Worm (Caenorhabditis elegans) whole organism, midembryonic: ENCODE results near the gene F18E9.4.

ENCODE experiments used
- cog-1 ChIP-seq: sonication (generic microtip); optimal IDR thresholded peaks from 2 replicates; lab custom pipeline; 2016; ENCODE audit warnings: missing genetic modification characterization, missing compliant biosample characterization
- flt-1 ChIP-seq: fragments of 200-800 bp; sonication (Bioruptor generic); IDR thresholded peaks from 2 replicates; pipeline ENCODE4 v1.3.6; 2022; ENCODE audit warnings: missing genetic modification characterization, missing compliant biosample characterization
- klf-2 ChIP-seq: fragments of 200-800 bp; sonication (Bioruptor generic); conservative IDR thresholded peaks from 2 replicates; pipeline ENCODE4 v1.3.6; 2022; ENCODE audit warnings: missing genetic modification reagents, missing genetic modification characterization, missing compliant biosample characterization
- med-1 ChIP-seq: sonication (generic microtip); optimal IDR thresholded peaks from 2 replicates; lab custom pipeline; 2017; ENCODE audit warnings: missing genetic modification characterization, mild to moderate bottlenecking, missing compliant biosample characterization, antibody characterized with exemption, missing genetic modification reagents; ENCODE audit not compliant: insufficient read depth
- ref-1 ChIP-seq: fragments of 200-800 bp; sonication (Bioruptor generic); conservative IDR thresholded peaks from 2 replicates; pipeline ENCODE4 v1.3.6; 2022; ENCODE audit warnings: missing genetic modification reagents, missing genetic modification characterization, missing compliant biosample characterization
- tab-1 ChIP-seq: fragments of 200-800 bp; sonication (Bioruptor generic); IDR thresholded peaks from 2 replicates; pipeline ENCODE4 v1.3.6; 2022; ENCODE audit warnings: missing genetic modification characterization, missing compliant biosample characterization
- ztf-23 ChIP-seq: fragments of 200-800 bp; sonication (Bioruptor generic); IDR thresholded peaks from 2 replicates; pipeline ENCODE4 v1.3.6; 2022; ENCODE audit warnings: missing genetic modification reagents, missing genetic modification characterization, missing compliant biosample characterization
- ztf-29 ChIP-seq: fragments of 200-800 bp; sonication (Bioruptor generic); IDR thresholded peaks from 2 replicates; pipeline ENCODE4 v1.3.6; 2022; ENCODE audit warnings: missing genetic modification reagents, missing genetic modification characterization, missing compliant biosample characterization

ce11 chrX:8604160-8604559 lies 23.8 kb downstream of the F18E9.4 start:
- no peak for TF ChIP-seq cog-1 (tag; lab: Kevin White, UChicago)
- TF ChIP-seq flt-1 (GFP tag; lab: Robert Waterston, UW) = no peak
- no peak for TF ChIP-seq ztf-29
- TF ChIP-seq tab-1 (GFP tag; lab: Robert Waterston, UW) = no peak
- TF ChIP-seq ref-1 = no peak
- no peak for TF ChIP-seq med-1
- no peak for TF ChIP-seq klf-2 (GFP tag; lab: Robert Waterston, UW)
- no peak for TF ChIP-seq ztf-23 (GFP tag; lab: Robert Waterston, UW)
